Worm (Caenorhabditis elegans) whole organism, mixed stage, embryonic: Measurements from ENCODE around the gene dmsr-1.

Source experiments
- cnd-1 ChIP-seq: fragments of 200-800 bp; sonication (Bioruptor generic); optimal IDR thresholded peaks from 2 replicates; lab custom pipeline; 2018; ENCODE audit warnings: mild to moderate bottlenecking, missing genetic modification characterization, missing compliant biosample characterization
- drap-1 ChIP-seq: fragments of 200-800 bp; sonication (Bioruptor generic); optimal IDR thresholded peaks from 3 replicates; lab custom pipeline; 2018; ENCODE audit warnings: mild to moderate bottlenecking, missing genetic modification characterization, missing compliant biosample characterization
- elt-3 ChIP-seq: fragments of 150-350 bp; optimal IDR thresholded peaks from 2 replicates; lab custom pipeline; 2014; ENCODE audit warnings: missing biosample characterization, missing genetic modification characterization
- ham-2 ChIP-seq: fragments of 200-800 bp; sonication (Bioruptor generic); optimal IDR thresholded peaks from 2 replicates; lab custom pipeline; 2018; ENCODE audit warnings: mild to moderate bottlenecking, missing genetic modification characterization, missing compliant biosample characterization
- lin-13 ChIP-seq: fragments of 150-350 bp; optimal IDR thresholded peaks from 2 replicates; lab custom pipeline; 2014; ENCODE audit warnings: missing biosample characterization, missing genetic modification characterization
- lsy-2 ChIP-seq: fragments of 150-350 bp; optimal IDR thresholded peaks from 2 replicates; lab custom pipeline; 2014; ENCODE audit warnings: missing biosample characterization, missing genetic modification characterization
- mep-1 ChIP-seq: fragments of 150-350 bp; optimal IDR thresholded peaks from 2 replicates; lab custom pipeline; 2017; ENCODE audit warnings: missing biosample characterization, missing genetic modification reagents, missing genetic modification characterization, inconsistent platforms
- nhr-237 ChIP-seq: fragments of 150-350 bp; optimal IDR thresholded peaks from 2 replicates; lab custom pipeline; 2014; ENCODE audit warnings: missing biosample characterization, missing genetic modification characterization
- nhr-28 ChIP-seq: fragments of 150-350 bp; optimal IDR thresholded peaks from 2 replicates; lab custom pipeline; 2014; ENCODE audit warnings: missing biosample characterization, missing genetic modification characterization
- pha-4 ChIP-seq: fragments of 150-350 bp; optimal IDR thresholded peaks from 2 replicates; lab custom pipeline; 2018; ENCODE audit warnings: missing biosample characterization, missing genetic modification reagents, missing genetic modification characterization
- sem-2 ChIP-seq: fragments of 200-800 bp; sonication (Bioruptor generic); optimal IDR thresholded peaks from 2 replicates; lab custom pipeline; 2018; ENCODE audit warnings: mild to moderate bottlenecking, missing genetic modification characterization, missing compliant biosample characterization
- snpc-4 ChIP-seq: fragments of 150-350 bp; optimal IDR thresholded peaks from 2 replicates; lab custom pipeline; 2014; ENCODE audit warnings: missing biosample characterization, missing genetic modification characterization
- unc-39 ChIP-seq: fragments of 150-350 bp; optimal IDR thresholded peaks from 2 replicates; lab custom pipeline; 2014; ENCODE audit warnings: missing biosample characterization, missing genetic modification characterization

DNA sequence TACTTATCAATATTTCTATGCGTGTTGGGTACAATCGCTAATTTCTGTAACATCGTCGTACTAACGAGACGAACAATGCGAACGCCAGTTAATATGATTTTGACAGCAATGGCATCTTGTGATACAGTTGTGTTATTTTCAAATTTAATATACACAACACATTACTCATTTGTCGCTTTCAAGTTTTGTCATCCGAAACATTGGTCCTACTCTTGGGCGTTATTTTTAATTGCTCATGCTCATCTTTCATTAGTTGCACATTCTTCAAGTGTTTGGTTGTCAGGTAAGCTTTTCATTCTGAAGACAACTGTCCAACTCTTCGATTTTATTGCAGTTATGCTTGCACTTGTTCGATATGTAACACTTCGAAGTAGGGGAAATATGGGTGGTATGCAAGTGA is 638 bp downstream of the dmsr-1 start:
- no peak for TF ChIP-seq sem-2
- no peak for TF ChIP-seq elt-3 (tag; lab: Kevin White, UChicago)
- TF ChIP-seq drap-1: no peak
- no peak for TF ChIP-seq ham-2
- no peak for TF ChIP-seq unc-39 (tag; lab: Kevin White, UChicago)
- no peak for TF ChIP-seq lin-13 (tag; lab: Kevin White, UChicago)
- TF ChIP-seq lsy-2 (tag; lab: Kevin White, UChicago): no peak
- TF ChIP-seq mep-1 (tag; lab: Kevin White, UChicago): no peak
- no peak for TF ChIP-seq nhr-237 (tag; lab: Kevin White, UChicago)
- no peak for TF ChIP-seq pha-4
- TF ChIP-seq snpc-4 (tag; lab: Kevin White, UChicago): no peak
- no peak for TF ChIP-seq cnd-1 (tag; lab: Kevin White, UChicago)
- TF ChIP-seq nhr-28 (tag; lab: Kevin White, UChicago): no peak
